Worm (Caenorhabditis elegans): Measurements from ENCODE around the gene ZK154.5.

The ZK154.5 gene

ce11 chrX:7823108-7823704 lies 35.5 kb upstream of the ZK154.5 start, which contains the start of gene eef-1A.2:
Gene eef-1A.2, plus strand, starts transcription at chrX:7823654.
- no peak for TF ChIP-seq elt-1 (tag; optimal IDR thresholded peaks at IDR 0.05; ENCODE audit: borderline replicate concordance, insufficient read depth)
- peak; percentile 47 for TF ChIP-seq ztf-11 (tag; optimal IDR thresholded peaks at IDR 0.05)
- TF ChIP-seq nhr-237 (tag; optimal IDR thresholded peaks at IDR 0.05): peak; percentile 74
- TF ChIP-seq nhr-12 (tag; optimal IDR thresholded peaks at IDR 0.05): no peak
- TF ChIP-seq lin-32 (GFP tag; optimal IDR thresholded peaks at IDR 0.05): peak; percentile 27
- peak; percentile 71 for TF ChIP-seq drap-1 (GFP tag; optimal IDR thresholded peaks at IDR 0.05)
- TF ChIP-seq mls-2 (tag; optimal IDR thresholded peaks at IDR 0.05): peak; percentile 82
- peak; percentile 49 for TF ChIP-seq elt-3 (tag; optimal IDR thresholded peaks at IDR 0.05)
- peak; percentile 91 for TF ChIP-seq nhr-2 (tag; optimal IDR thresholded peaks at IDR 0.05)
- TF ChIP-seq lin-13 (tag; optimal IDR thresholded peaks at IDR 0.05): peak; percentile 54
- TF ChIP-seq bed-3 (GFP tag; optimal IDR thresholded peaks at IDR 0.05): no peak
- TF ChIP-seq hlh-1 (tag; optimal IDR thresholded peaks at IDR 0.05): peak; percentile 82
- peak; percentile 26 for TF ChIP-seq sem-2 (GFP tag; optimal IDR thresholded peaks at IDR 0.05)
- peak; percentile 31 for TF ChIP-seq ham-2 (GFP tag; optimal IDR thresholded peaks at IDR 0.05)
- TF ChIP-seq ces-1 (GFP tag; optimal IDR thresholded peaks at IDR 0.05): peak; percentile 94
- TF ChIP-seq blmp-1 (tag; optimal IDR thresholded peaks at IDR 0.05): no peak
- no peak for TF ChIP-seq zip-8 (tag; optimal IDR thresholded peaks at IDR 0.05)
- no peak for TF ChIP-seq nhr-28 (tag; optimal IDR thresholded peaks at IDR 0.05)
- TF ChIP-seq mep-1 (tag; optimal IDR thresholded peaks at IDR 0.05): peak; percentile 90
- peak; percentile 53 for TF ChIP-seq sptf-1 (tag; optimal IDR thresholded peaks at IDR 0.05)
- no peak for TF ChIP-seq unc-39 (tag; optimal IDR thresholded peaks at IDR 0.05)
- TF ChIP-seq mab-5 (tag; optimal IDR thresholded peaks at IDR 0.05): no peak
- no peak for TF ChIP-seq nhr-76 (tag; optimal IDR thresholded peaks at IDR 0.05)
- TF ChIP-seq snpc-4 (tag; optimal IDR thresholded peaks at IDR 0.05): no peak
- TF ChIP-seq lsy-2 (tag; optimal IDR thresholded peaks at IDR 0.05): peak; percentile 77
- TF ChIP-seq ceh-39 (tag; optimal IDR thresholded peaks at IDR 0.05): peak; percentile 97
- TF ChIP-seq unc-120 (tag; optimal IDR thresholded peaks at IDR 0.05; ENCODE audit: poor library complexity, severe bottlenecking): peak; percentile 64
- TF ChIP-seq tbx-8 (GFP tag; optimal IDR thresholded peaks at IDR 0.05): peak; percentile 5
- TF ChIP-seq ceh-43 (GFP tag; optimal IDR thresholded peaks at IDR 0.05): peak; percentile 40
- TF ChIP-seq M03D4.4 (tag; optimal IDR thresholded peaks at IDR 0.05): peak; percentile 48
- no peak for TF ChIP-seq flh-1 (GFP tag; optimal IDR thresholded peaks at IDR 0.05)
- peak; percentile 55 for TF ChIP-seq cnd-1 (tag; optimal IDR thresholded peaks at IDR 0.05)
- peak; percentile 73 for TF ChIP-seq unc-62 (GFP tag; optimal IDR thresholded peaks at IDR 0.05)
- no peak for TF ChIP-seq ceh-83 (GFP tag; optimal IDR thresholded peaks at IDR 0.05)
- peak; percentile 93 for TF ChIP-seq pha-4 (tag; optimal IDR thresholded peaks at IDR 0.05)

- TF ChIP-seq tbx-8 (GFP tag; optimal IDR thresholded peaks at IDR 0.05): no peak
- no peak for TF ChIP-seq blmp-1 (tag; optimal IDR thresholded peaks at IDR 0.05)
- TF ChIP-seq ces-1 (GFP tag; optimal IDR thresholded peaks at IDR 0.05): no peak
- TF ChIP-seq lin-13 (tag; optimal IDR thresholded peaks at IDR 0.05): no peak
- TF ChIP-seq nhr-2 (tag; optimal IDR thresholded peaks at IDR 0.05): no peak
- TF ChIP-seq nhr-76 (tag; optimal IDR thresholded peaks at IDR 0.05): no peak
- no peak for TF ChIP-seq drap-1 (GFP tag; optimal IDR thresholded peaks at IDR 0.05)
- TF ChIP-seq lsy-2 (tag; optimal IDR thresholded peaks at IDR 0.05): no peak
- TF ChIP-seq mep-1 (tag; optimal IDR thresholded peaks at IDR 0.05): no peak
These were observed 29.8 kb upstream of the ZK154.5 start for ce11 chrX:7817555-7817954.

- TF ChIP-seq flh-1 (GFP tag; optimal IDR thresholded peaks at IDR 0.05): no peak
- TF ChIP-seq tbx-8 (GFP tag; optimal IDR thresholded peaks at IDR 0.05): no peak
- no peak for TF ChIP-seq unc-120 (tag; optimal IDR thresholded peaks at IDR 0.05; ENCODE audit: poor library complexity, severe bottlenecking)
- TF ChIP-seq ceh-39 (tag; optimal IDR thresholded peaks at IDR 0.05): no peak
- no peak for TF ChIP-seq elt-1 (tag; optimal IDR thresholded peaks at IDR 0.05; ENCODE audit: borderline replicate concordance, insufficient read depth)
- no peak for TF ChIP-seq lin-13 (tag; optimal IDR thresholded peaks at IDR 0.05)
- no peak for TF ChIP-seq mab-5 (tag; optimal IDR thresholded peaks at IDR 0.05)
- TF ChIP-seq bed-3 (GFP tag; optimal IDR thresholded peaks at IDR 0.05): no peak
- TF ChIP-seq ztf-11 (tag; optimal IDR thresholded peaks at IDR 0.05): no peak
- TF ChIP-seq nhr-76 (tag; optimal IDR thresholded peaks at IDR 0.05): no peak
- no peak for TF ChIP-seq nhr-2 (tag; optimal IDR thresholded peaks at IDR 0.05)
- no peak for TF ChIP-seq pha-4 (tag; optimal IDR thresholded peaks at IDR 0.05)
These were observed 28.8 kb upstream of the ZK154.5 start, which contains the start of the genes sek-1 and R03G5.6 for ce11 chrX:7816434-7816974. Gene sek-1, plus strand, starts transcription at chrX:7816734. Gene R03G5.6, minus strand, starts transcription at chrX:7816924.
